Fruit fly (Drosophila melanogaster): ENCODE measurements around the gene CG1792.

Gene CG1792

DNA sequence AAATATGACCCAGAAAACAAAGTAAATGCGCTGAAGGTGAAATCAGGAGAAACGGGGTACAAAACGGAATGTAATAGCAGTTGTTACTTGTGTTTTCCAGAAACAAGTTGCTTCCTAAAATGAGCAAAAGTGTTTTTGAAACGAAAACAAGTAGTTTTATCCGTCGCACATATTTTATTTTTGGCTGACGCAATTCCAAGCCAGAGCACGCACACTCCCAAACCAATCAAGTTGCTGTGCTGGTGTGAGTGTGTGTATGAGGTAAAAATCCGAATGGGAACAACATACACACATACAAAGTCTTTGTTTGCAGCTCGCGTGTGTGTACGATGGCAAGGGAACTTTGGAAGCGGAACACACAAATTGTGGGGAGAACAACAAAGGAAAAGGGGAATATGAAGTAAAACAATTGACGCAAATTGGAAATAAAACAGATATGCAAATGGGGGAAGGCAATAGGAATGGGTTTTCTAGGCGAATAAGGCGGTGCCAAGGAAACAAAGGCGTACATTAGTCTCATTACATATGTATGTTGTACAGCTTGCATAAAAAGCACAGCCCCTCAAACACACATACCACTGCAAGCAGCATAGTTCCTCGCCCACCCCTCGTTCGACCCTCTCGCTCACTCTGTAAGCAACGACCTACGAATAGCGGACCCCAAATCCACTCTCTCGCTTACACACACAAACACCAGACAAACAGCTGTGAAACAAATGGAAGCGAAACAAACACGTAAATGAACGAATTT, 7.5 kb upstream of the CG1792 start (continued):
- TF ChIP-seq ato (GFP tag; IDR thresholded peaks at IDR 0.05; ENCODE audit: partially characterized antibody) (no peak), gfzf (GFP tag; optimal IDR thresholded peaks at IDR 0.05) (no peak), CG1529 (GFP tag; optimal IDR thresholded peaks at IDR 0.05) (no peak), Abd-B (GFP tag; optimal IDR thresholded peaks at IDR 0.05) (no peak), MESR4 (GFP tag; optimal IDR thresholded peaks at IDR 0.05) (peak; percentile 19), CG11695 (GFP tag; IDR thresholded peaks at IDR 0.05) (no peak), CG30431 (GFP tag; optimal IDR thresholded peaks at IDR 0.05) (no peak), H15 (GFP tag; IDR thresholded peaks at IDR 0.05) (no peak), zen2 (GFP tag; IDR thresholded peaks at IDR 0.05; ENCODE audit: partially characterized antibody) (no peak), Dll (GFP tag; IDR thresholded peaks at IDR 0.05; ENCODE audit: partially characterized antibody) (no peak), vfl (GFP tag; optimal IDR thresholded peaks at IDR 0.05) (no peak), ATbp (GFP tag; optimal IDR thresholded peaks at IDR 0.05) (no peak), crp (GFP tag; optimal IDR thresholded peaks at IDR 0.05) (peak in 1 of 2 experiments; percentile 71), CG6654 (GFP tag; optimal IDR thresholded peaks at IDR 0.05) (no peak), p53 (GFP tag; optimal IDR thresholded peaks at IDR 0.05) (no peak), CG15601 (tag; optimal IDR thresholded peaks at IDR 0.05) (no peak), fd3F (GFP tag; optimal IDR thresholded peaks at IDR 0.05) (no peak), CHES-1-like (GFP tag; optimal IDR thresholded peaks at IDR 0.05) (no peak), dysf (GFP tag; IDR thresholded peaks at IDR 0.05) (no peak), stc (GFP tag; IDR thresholded peaks at IDR 0.05) (no peak), abd-A (tag; optimal IDR thresholded peaks at IDR 0.05) (peak; percentile 82), HmgZ (tag; optimal IDR thresholded peaks at IDR 0.05) (peak; percentile 41), Meics (GFP tag; optimal IDR thresholded peaks at IDR 0.05) (peak; percentile 21), ci (GFP tag; IDR thresholded peaks at IDR 0.05) (no peak), vnd (GFP tag; IDR thresholded peaks at IDR 0.05; ENCODE audit: partially characterized antibody) (no peak), CG10959 (GFP tag; IDR thresholded peaks at IDR 0.05) (no peak), tap (tag; optimal IDR thresholded peaks at IDR 0.05) (no peak), otp (GFP tag; IDR thresholded peaks at IDR 0.05) (no peak), Xrp1 (GFP tag; IDR thresholded peaks at IDR 0.05) (no peak), pnt (GFP tag; optimal IDR thresholded peaks at IDR 0.05) (no peak), jing (GFP tag; optimal IDR thresholded peaks at IDR 0.05) (no peak), corto (GFP tag; optimal IDR thresholded peaks at IDR 0.05) (no peak), ftz-f1 (GFP tag; optimal IDR thresholded peaks at IDR 0.05) (no peak), Dip3 (GFP tag; optimal IDR thresholded peaks at IDR 0.05) (no peak), CG1603 (tag; optimal IDR thresholded peaks at IDR 0.05) (no peak), Mrtf (GFP tag; IDR thresholded peaks at IDR 0.05) (no peak), CG6254 (GFP tag; optimal IDR thresholded peaks at IDR 0.05) (no peak), crc (GFP tag; optimal IDR thresholded peaks at IDR 0.05) (peak; percentile 4), Xbp1 (GFP tag; optimal IDR thresholded peaks at IDR 0.05) (no peak), Hmr (GFP tag; optimal IDR thresholded peaks at IDR 0.05) (peak; percentile 45), Neu2 (GFP tag; optimal IDR thresholded peaks at IDR 0.05; ENCODE audit: borderline replicate concordance) (no peak), Antp (GFP tag; optimal IDR thresholded peaks at IDR 0.05) (no peak), CG7839 (tag; optimal IDR thresholded peaks at IDR 0.05) (no peak), Ptx1 (GFP tag; IDR thresholded peaks at IDR 0.05) (no peak), CG10979 (tag; optimal IDR thresholded peaks at IDR 0.05) (no peak), slou (GFP tag; optimal IDR thresholded peaks at IDR 0.05) (no peak), wdn (GFP tag; IDR thresholded peaks at IDR 0.05) (no peak), Med (GFP tag) (peak; percentile 89), CG6791 (GFP tag; IDR thresholded peaks at IDR 0.05; ENCODE audit: partially characterized antibody) (no peak)

Data from whole organism, embryonic.